Fruit fly (Drosophila melanogaster): ENCODE data around the gene CG13460.

Gene CG13460

DNA sequence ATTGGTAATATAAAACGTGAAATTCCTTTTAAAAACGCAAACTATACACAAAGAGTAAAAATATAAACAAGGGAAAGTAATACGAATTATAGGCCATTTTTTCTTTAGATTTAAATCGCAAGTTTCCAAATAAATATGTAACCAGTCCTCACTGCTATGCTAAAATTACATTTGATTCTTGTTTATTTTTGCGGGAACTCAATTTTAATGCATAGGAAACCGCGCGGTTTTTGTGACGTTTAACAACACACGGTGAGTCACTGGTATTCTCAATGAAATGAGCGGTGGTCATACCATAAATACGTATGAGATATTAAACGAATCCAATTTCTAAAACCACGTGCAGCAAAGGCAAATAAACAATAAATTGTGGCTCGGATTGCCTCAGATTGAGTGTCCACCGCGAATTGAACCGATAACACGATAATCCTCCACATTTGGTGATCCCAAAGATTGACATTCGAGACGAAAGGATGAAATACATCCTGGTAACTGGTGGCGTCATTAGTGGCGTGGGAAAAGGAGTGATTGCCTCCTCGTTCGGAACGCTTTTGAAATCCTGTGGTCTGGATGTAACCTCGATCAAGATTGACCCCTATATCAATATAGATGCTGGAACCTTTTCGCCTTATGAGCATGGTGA is 36.5 kb upstream of the CG13460 start, which contains the start of gene Ctps (continued):
- TF ChIP-seq Stat92E (GFP tag; optimal IDR thresholded peaks at IDR 0.05) (no peak), CG17385 (GFP tag; optimal IDR thresholded peaks at IDR 0.05) (no peak), CG7786 (GFP tag; optimal IDR thresholded peaks at IDR 0.05) (peak; percentile 29), CG7357 (GFP tag; IDR thresholded peaks at IDR 0.05) (no peak), CrebB (tag; optimal IDR thresholded peaks at IDR 0.05) (no peak), Six4 (GFP tag; optimal IDR thresholded peaks at IDR 0.05) (no peak), CG13894 (tag; optimal IDR thresholded peaks at IDR 0.05) (no peak), CG4707 (GFP tag; optimal IDR thresholded peaks at IDR 0.05) (no peak), luna (GFP tag; optimal IDR thresholded peaks at IDR 0.05) (no peak), CTCF (GFP tag; optimal IDR thresholded peaks at IDR 0.05) (peak; percentile 44), CoRest (tag; optimal IDR thresholded peaks at IDR 0.05) (peak; percentile 4), CG16779 (GFP tag; IDR thresholded peaks at IDR 0.05) (no peak), CG17328 (GFP tag; IDR thresholded peaks at IDR 0.05) (no peak), CG10209 (GFP tag; optimal IDR thresholded peaks at IDR 0.05) (no peak), Jarid2 (GFP tag; optimal IDR thresholded peaks at IDR 0.05) (no peak), br (optimal IDR thresholded peaks at IDR 0.05) (no peak), abd-A (tag; optimal IDR thresholded peaks at IDR 0.05) (no peak), CG11247 (GFP tag; IDR thresholded peaks at IDR 0.05) (no peak), stwl (tag; optimal IDR thresholded peaks at IDR 0.05) (peak; percentile 79), zen (tag; optimal IDR thresholded peaks at IDR 0.05) (no peak), phol (tag; optimal IDR thresholded peaks at IDR 0.05) (peak; percentile 2), CG4854 (GFP tag; optimal IDR thresholded peaks at IDR 0.05) (no peak), Dek (tag; optimal IDR thresholded peaks at IDR 0.05) (no peak), Scr (GFP tag; IDR thresholded peaks at IDR 0.05; ENCODE audit: partially characterized antibody) (no peak), CG18764 (GFP tag; optimal IDR thresholded peaks at IDR 0.05) (no peak), tll (GFP tag; optimal IDR thresholded peaks at IDR 0.05) (no peak), Atf-2 (GFP tag; optimal IDR thresholded peaks at IDR 0.05) (no peak), mam (GFP tag; optimal IDR thresholded peaks at IDR 0.05) (peak; percentile 21), Sry-δ (GFP tag; optimal IDR thresholded peaks at IDR 0.05) (peak; percentile 15), ewg (GFP tag; optimal IDR thresholded peaks at IDR 0.05) (no peak), Lhr (GFP tag; optimal IDR thresholded peaks at IDR 0.05) (no peak), Dip3 (GFP tag; optimal IDR thresholded peaks at IDR 0.05) (no peak), eve (GFP tag; optimal IDR thresholded peaks at IDR 0.05) (no peak), gro (GFP tag; optimal IDR thresholded peaks at IDR 0.05) (peak; percentile 35), HLH54F (GFP tag; optimal IDR thresholded peaks at IDR 0.05) (no peak), ken (GFP tag; IDR thresholded peaks at IDR 0.05) (no peak), caup (GFP tag; optimal IDR thresholded peaks at IDR 0.05; ENCODE audit: severe bottlenecking) (peak; percentile 5), Gsc (GFP tag; IDR thresholded peaks at IDR 0.05) (no peak), mld (GFP tag; IDR thresholded peaks at IDR 0.05; ENCODE audit: partially characterized antibody) (no peak), Awh (GFP tag; IDR thresholded peaks at IDR 0.05) (no peak), zfh1 (GFP tag; IDR thresholded peaks at IDR 0.05) (no peak), GATAe (GFP tag; conservative IDR thresholded peaks at IDR 0.05) (no peak), grau (tag; optimal IDR thresholded peaks at IDR 0.05) (no peak), CG10274 (GFP tag; optimal IDR thresholded peaks at IDR 0.05) (no peak), pan (optimal IDR thresholded peaks at IDR 0.05) (no peak), pan (GFP tag; optimal IDR thresholded peaks at IDR 0.05 in 1 of 2, IDR thresholded peaks at IDR 0.05 in 1 of 2) (no peak), Hr51 (GFP tag; optimal IDR thresholded peaks at IDR 0.05) (peak in 1 of 2 experiments; percentile 15), aop (GFP tag; IDR thresholded peaks at IDR 0.05) (no peak), CG6654 (GFP tag; optimal IDR thresholded peaks at IDR 0.05) (no peak), CG8290 (GFP tag; optimal IDR thresholded peaks at IDR 0.05) (no peak), CG8290 (tag; optimal IDR thresholded peaks at IDR 0.05) (peak in 1 of 2 experiments; percentile 61)
